Worm (Caenorhabditis elegans): ENCODE results near the gene msp-40.
"Not testable (repeated sequence)": the region's sequence is repeated elsewhere in the genome, so short reads cannot be mapped to it uniquely, and the experiment has no call there.

Gene msp-40

DNA sequence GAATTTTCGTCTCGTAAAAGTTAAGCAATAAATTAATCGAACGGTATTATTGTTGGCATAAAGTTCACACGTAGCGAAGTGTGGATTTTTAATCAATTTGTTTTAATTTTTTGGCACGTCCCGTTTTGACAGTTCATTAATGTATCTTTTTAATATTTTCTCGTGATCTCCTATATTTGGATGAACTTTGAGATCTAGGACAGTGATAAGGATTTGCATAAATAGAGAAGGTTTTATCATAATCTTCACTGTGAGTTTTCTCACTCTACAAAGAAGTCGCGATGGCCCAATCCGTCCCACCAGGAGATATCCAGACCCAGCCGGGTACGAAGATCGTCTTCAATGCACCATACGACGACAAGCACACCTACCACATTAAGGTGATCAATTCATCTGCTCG lies at the start of gene msp-40, which contains the start of gene C33F10.8:
Gene msp-40 (plus strand): TSS at position 282 of the 400 bp plus-strand sequence.
Gene C33F10.8 (minus strand): TSS at position 101 of the 400 bp plus-strand sequence.
- TF ChIP-seq unc-62 (GFP tag; optimal IDR thresholded peaks at IDR 0.05), result not testable (repeated sequence)

- TF ChIP-seq unc-62 (GFP tag; optimal IDR thresholded peaks at IDR 0.05), result no peak
Observed at ce11 chrII:4775802-4776201, 49.4 kb upstream of the msp-40 start.

ce11 chrII:4776933-4777332 lies 48.3 kb upstream of the msp-40 start, which contains the start of gene F26G1.11:
TSS of gene F26G1.11 (plus strand) at chrII:4777137.
- no peak for TF ChIP-seq unc-62 (GFP tag; optimal IDR thresholded peaks at IDR 0.05)

ce11 chrII:4779753-4780152 lies 45.5 kb upstream of the msp-40 start:
- no peak for TF ChIP-seq unc-62 (GFP tag; optimal IDR thresholded peaks at IDR 0.05)

DNA sequence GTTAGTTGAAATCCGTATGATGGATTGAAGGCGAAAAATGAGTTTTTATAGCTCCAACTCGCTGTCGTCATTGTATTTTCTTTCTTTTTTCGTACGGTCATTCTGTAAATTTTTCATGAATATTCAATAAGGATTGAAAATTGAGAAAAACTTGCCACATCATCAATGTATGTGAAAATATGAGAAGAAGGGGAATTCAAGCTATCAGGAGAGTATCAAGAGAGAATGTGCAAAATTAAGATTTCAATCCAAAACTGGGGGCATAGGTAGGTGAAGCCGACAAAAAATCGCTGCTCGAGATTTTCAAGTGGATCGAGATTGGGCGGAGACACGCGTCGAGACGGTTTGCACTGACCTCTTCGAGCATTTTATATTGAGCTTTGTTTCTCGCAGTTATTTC lies 40.8 kb upstream of the msp-40 start, which contains the start of gene nep-12:
Gene nep-12 (minus strand): TSS at position 101 of the 400 bp plus-strand sequence.
- no peak for TF ChIP-seq unc-62 (GFP tag; optimal IDR thresholded peaks at IDR 0.05)

DNA sequence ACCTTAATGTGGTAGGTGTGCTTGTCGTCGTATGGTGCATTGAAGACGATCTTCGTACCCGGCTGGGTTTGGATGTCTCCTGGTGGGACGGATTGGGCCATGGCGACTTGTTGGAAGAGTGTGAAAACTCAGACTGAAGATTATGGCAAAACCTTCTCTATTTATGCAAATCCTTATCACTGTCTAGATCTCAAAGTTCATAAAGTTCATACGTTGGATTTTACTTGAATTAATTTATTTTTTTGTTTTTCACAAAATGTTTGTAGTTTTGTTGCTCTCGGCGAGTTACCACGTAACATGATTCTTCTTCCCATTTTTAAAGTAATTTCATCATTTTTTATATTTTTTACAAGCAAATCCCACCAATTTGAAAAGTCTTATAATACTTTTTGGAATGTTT lies 39.0 kb upstream of the msp-40 start, which contains the start of gene msp-3:
Gene msp-3 (minus strand): TSS at position 101 of the 400 bp plus-strand sequence.
- no peak for TF ChIP-seq unc-62 (GFP tag; optimal IDR thresholded peaks at IDR 0.05)

ce11 chrII:4789835-4790343 lies 35.3 kb upstream of the msp-40 start, which contains the start of gene F26G1.15:
TSS of gene F26G1.15 (plus strand) at chrII:4790293.
- TF ChIP-seq unc-62 (GFP tag; optimal IDR thresholded peaks at IDR 0.05), result no peak

- TF ChIP-seq unc-62 (GFP tag; optimal IDR thresholded peaks at IDR 0.05), result no peak
Observed at ce11 chrII:4790687-4791086, 34.5 kb upstream of the msp-40 start.

DNA sequence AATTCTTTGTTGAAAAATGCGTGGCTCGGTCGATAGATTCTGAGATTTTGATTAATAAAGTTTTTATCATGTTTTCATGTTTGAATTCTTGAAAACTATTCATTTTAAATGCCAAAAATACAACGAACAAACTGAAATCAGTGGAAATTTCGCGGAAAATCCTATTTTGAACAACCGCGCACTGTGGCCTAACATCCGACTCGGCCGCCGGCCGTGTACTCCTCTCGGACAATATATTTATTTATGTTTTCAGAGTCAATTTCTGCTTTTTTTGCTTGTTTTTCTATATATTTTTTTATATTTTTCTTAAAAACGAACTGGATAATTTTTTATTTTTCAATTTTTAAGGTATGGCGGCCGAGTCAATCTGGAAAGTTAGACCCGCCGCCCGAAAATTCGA lies 33.9 kb upstream of the msp-40 start, which contains the start of gene F26G1.1:
Gene F26G1.1 (plus strand): TSS at position 347 of the 400 bp plus-strand sequence.
- TF ChIP-seq unc-62 (GFP tag; optimal IDR thresholded peaks at IDR 0.05), result no peak

DNA sequence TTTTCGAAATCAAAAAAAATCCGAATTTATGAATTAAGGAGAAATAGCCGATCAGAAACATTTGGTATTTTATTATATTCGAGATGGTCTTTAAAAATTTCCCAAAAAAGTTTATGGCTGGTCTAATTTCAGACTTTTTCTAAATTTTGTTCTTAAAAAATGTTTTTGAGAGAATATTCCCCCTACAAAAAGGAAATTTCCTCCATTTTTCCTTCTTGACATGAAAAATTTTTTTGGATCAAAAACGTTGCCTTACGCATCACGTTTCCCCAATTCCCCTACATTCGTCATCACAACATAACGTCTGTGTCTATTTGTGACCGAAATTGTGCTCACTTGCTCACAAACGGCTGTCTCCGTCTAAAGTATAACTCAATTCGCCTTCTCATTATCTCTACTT lies 31.9 kb upstream of the msp-40 start:
- no peak for TF ChIP-seq unc-62 (GFP tag; optimal IDR thresholded peaks at IDR 0.05)

DNA sequence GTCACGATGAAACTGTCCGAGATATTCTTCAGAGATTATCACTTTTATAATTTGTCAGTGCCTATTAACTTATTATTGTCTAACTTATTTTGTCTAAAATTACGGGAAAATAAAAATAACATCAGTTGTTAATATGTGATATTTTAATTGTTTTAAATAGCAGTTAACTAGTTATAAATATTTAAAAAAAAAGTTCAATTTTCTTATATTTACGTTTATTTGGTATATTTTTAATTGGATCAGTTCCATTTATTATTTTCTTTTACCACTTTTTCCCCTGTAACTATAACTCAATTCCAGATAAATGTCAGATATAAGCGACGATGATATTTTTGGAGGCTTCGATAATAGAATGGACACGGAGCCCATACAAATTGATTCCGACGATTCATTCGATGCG lies 29.8 kb upstream of the msp-40 start, which contains the start of gene C33F10.4:
Gene C33F10.4 (plus strand): TSS at position 301 of the 400 bp plus-strand sequence.
- no peak for TF ChIP-seq unc-62 (GFP tag; optimal IDR thresholded peaks at IDR 0.05)

DNA sequence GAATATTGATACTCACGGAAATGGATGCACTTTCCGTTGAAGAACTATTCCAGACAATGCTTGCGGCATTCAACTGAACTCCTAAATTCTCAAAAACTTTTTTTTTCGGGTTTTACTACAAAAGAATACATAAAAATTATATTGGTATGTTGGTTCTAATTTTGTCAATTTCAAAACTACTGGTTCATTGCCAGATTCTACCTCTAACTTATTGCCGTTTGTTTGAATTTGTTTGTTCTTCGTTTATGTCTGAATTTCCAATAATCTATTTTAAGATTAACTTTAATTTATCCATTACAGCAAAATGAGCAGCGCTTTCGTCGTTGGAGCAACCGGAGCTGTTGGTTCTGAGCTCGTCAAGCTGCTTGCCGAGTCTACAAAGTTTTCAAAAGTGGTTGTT lies 28.1 kb upstream of the msp-40 start, which contains the start of gene C33F10.14:
Gene C33F10.14 (plus strand): TSS at position 301 of the 400 bp plus-strand sequence.
- no peak for TF ChIP-seq unc-62 (GFP tag; optimal IDR thresholded peaks at IDR 0.05)

- no peak for TF ChIP-seq unc-62 (GFP tag; optimal IDR thresholded peaks at IDR 0.05)
Observed at ce11 chrII:4800524-4800923, 24.7 kb upstream of the msp-40 start.

- no peak for TF ChIP-seq unc-62 (GFP tag; optimal IDR thresholded peaks at IDR 0.05)
Observed at ce11 chrII:4802917-4803316, 22.3 kb upstream of the msp-40 start.

ce11 chrII:4805799-4806198 lies 19.4 kb upstream of the msp-40 start:
- TF ChIP-seq unc-62 (GFP tag; optimal IDR thresholded peaks at IDR 0.05), result no peak

DNA sequence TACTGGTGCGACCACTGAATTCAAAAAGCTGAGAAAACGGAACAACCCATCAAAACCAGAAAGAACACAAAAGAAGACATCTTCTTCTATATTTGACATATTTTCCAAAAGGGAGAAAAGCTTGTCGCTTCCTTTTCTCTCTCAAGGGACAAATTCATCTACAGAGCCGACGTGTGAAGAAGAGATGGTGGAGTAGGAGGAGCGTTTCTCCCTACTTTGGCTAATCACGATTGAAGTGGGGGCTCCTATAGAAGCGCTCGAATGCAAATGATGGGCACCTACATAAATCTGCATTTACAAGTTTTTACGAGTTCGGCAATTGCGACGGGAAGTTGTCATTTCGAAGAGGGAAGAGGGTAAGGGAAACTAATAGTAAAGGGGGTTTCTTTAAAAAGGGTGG lies 19.0 kb upstream of the msp-40 start:
- no peak for TF ChIP-seq unc-62 (GFP tag; optimal IDR thresholded peaks at IDR 0.05)

ce11 chrII:4806726-4807125 lies 18.5 kb upstream of the msp-40 start:
- no peak for TF ChIP-seq unc-62 (GFP tag; optimal IDR thresholded peaks at IDR 0.05)

Data from whole organism, dauer.